Fruit fly (Drosophila melanogaster): Measurements from ENCODE around the gene Pdp1.

The Pdp1 gene

DNA sequence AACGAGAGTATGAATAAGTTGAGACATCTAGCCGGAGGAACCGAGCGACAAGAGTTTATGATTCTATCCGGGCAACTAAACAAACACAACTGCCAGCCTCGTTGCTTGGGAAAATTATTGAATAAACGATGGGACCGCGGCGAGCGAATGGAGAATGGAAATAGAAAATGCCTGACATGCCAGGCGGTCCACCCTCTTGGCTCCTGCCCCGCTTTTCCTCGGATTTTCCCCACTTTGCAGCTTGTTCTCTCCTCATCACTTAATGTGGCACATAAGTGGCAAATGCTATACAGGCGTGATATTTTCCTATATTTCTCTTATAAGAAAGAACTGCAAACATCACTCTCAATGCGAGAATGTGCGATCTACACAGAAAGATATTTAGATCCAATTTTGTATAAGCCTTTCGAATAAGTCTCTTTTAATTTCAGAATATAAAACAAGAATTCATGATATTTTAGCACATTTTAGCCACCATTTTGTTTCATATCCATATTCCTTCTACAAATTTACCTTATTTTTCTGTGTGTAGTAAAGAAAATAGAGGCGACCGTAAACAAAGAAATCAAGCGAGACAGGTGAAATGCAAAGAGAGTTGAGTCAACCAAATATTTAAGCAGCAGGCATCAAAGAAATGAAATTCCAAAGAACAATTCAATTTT, 36.5 kb upstream of the Pdp1 start (continued):
- peak; percentile 70 for TF ChIP-seq Aef1 (GFP tag; IDR thresholded peaks at IDR 0.05)
- TF ChIP-seq CG7271 (tag; optimal IDR thresholded peaks at IDR 0.05), result peak; percentile 65
- peak; percentile 68 for TF ChIP-seq CG11085 (GFP tag; IDR thresholded peaks at IDR 0.05)
- TF ChIP-seq sna (GFP tag; IDR thresholded peaks at IDR 0.05; ENCODE audit: partially characterized antibody), result no peak
- no peak for TF ChIP-seq dan (GFP tag; IDR thresholded peaks at IDR 0.05)
- no peak for TF ChIP-seq unc-4 (GFP tag; IDR thresholded peaks at IDR 0.05; ENCODE audit: partially characterized antibody)
- peak; percentile 91 for TF ChIP-seq CG7839 (tag; optimal IDR thresholded peaks at IDR 0.05)
- peak; percentile 92 for TF ChIP-seq CG2678 (tag; optimal IDR thresholded peaks at IDR 0.05)
- peak; percentile 94 for TF ChIP-seq ci (GFP tag; IDR thresholded peaks at IDR 0.05)
- peak; percentile 72 for TF ChIP-seq Rfx (GFP tag; IDR thresholded peaks at IDR 0.05)
- TF ChIP-seq ken (GFP tag; IDR thresholded peaks at IDR 0.05), result peak; percentile 84
- peak; percentile 77; the same call in 2 of the 3 replicates for TF ChIP-seq CG11695 (GFP tag; IDR thresholded peaks at IDR 0.05)
- TF ChIP-seq TFAM (GFP tag; optimal IDR thresholded peaks at IDR 0.05), result peak; percentile 44
- TF ChIP-seq CG16779 (GFP tag; IDR thresholded peaks at IDR 0.05), result no peak
- peak; percentile 82 for TF ChIP-seq HLH3B (GFP tag; IDR thresholded peaks at IDR 0.05)
- peak; percentile 39 for TF ChIP-seq CG15073 (GFP tag; optimal IDR thresholded peaks at IDR 0.05)
- TF ChIP-seq CrebB (tag; optimal IDR thresholded peaks at IDR 0.05), result peak; percentile 62
- peak; percentile 58 for TF ChIP-seq kay (GFP tag; optimal IDR thresholded peaks at IDR 0.05)
- peak; percentile 63 for TF ChIP-seq Max (GFP tag; optimal IDR thresholded peaks at IDR 0.05)
- no peak for TF ChIP-seq usp (GFP tag; optimal IDR thresholded peaks at IDR 0.05)
- TF ChIP-seq cg (GFP tag; optimal IDR thresholded peaks at IDR 0.05), result no peak
- TF ChIP-seq CG3407 (GFP tag; optimal IDR thresholded peaks at IDR 0.05), result peak; percentile 88
- TF ChIP-seq lmd (GFP tag; IDR thresholded peaks at IDR 0.05), result peak; percentile 88
- peak; percentile 62 for TF ChIP-seq tio (GFP tag; optimal IDR thresholded peaks at IDR 0.05)
- TF ChIP-seq CG6813 (GFP tag; optimal IDR thresholded peaks at IDR 0.05), result peak; percentile 81
- TF ChIP-seq CG1529 (GFP tag; optimal IDR thresholded peaks at IDR 0.05), result peak; percentile 85
- peak; percentile 30; the same call in 1 of the 3 replicates for TF ChIP-seq CG6175 (GFP tag; IDR thresholded peaks at IDR 0.05)
- TF ChIP-seq Tbp (GFP tag; optimal IDR thresholded peaks at IDR 0.05), result no peak
- peak; percentile 64 for TF ChIP-seq pb (GFP tag; optimal IDR thresholded peaks at IDR 0.05)
- peak; percentile 60; the same call in 1 of the 3 replicates for TF ChIP-seq CG2889 (GFP tag; IDR thresholded peaks at IDR 0.05)
- TF ChIP-seq CG32772 (GFP tag; IDR thresholded peaks at IDR 0.05), result peak; percentile 88
- TF ChIP-seq CG6272 (GFP tag; IDR thresholded peaks at IDR 0.05), result peak; percentile 66
- TF ChIP-seq Side (GFP tag; optimal IDR thresholded peaks at IDR 0.05), result peak; percentile 81
- TF ChIP-seq Sry-β (GFP tag; optimal IDR thresholded peaks at IDR 0.05), result peak; percentile 66
- TF ChIP-seq tna (GFP tag; IDR thresholded peaks at IDR 0.05; ENCODE audit: partially characterized antibody), result no peak
- TF ChIP-seq maf-S (GFP tag; optimal IDR thresholded peaks at IDR 0.05), result peak; percentile 67
- peak; percentile 81 for TF ChIP-seq CG3065 (GFP tag; optimal IDR thresholded peaks at IDR 0.05)
- TF ChIP-seq CG14710 (tag; optimal IDR thresholded peaks at IDR 0.05), result peak; percentile 92
- TF ChIP-seq ATbp (GFP tag; optimal IDR thresholded peaks at IDR 0.05), result peak; percentile 86
- TF ChIP-seq CTCF (GFP tag; optimal IDR thresholded peaks at IDR 0.05), result peak; percentile 53
- peak; percentile 65; the same call in 1 of the 2 replicates for TF ChIP-seq CG3847 (GFP tag; IDR thresholded peaks at IDR 0.05)
- peak; percentile 70 for TF ChIP-seq CG14667 (GFP tag; IDR thresholded peaks at IDR 0.05)
- peak; percentile 88 for TF ChIP-seq Ssrp (tag; optimal IDR thresholded peaks at IDR 0.05)
- TF ChIP-seq CG12299 (tag; optimal IDR thresholded peaks at IDR 0.05), result peak; percentile 78
- peak; percentile 43 for TF ChIP-seq run (tag; optimal IDR thresholded peaks at IDR 0.05)
- TF ChIP-seq CG1832 (GFP tag; optimal IDR thresholded peaks at IDR 0.05), result no peak
- TF ChIP-seq Sox100B (GFP tag; optimal IDR thresholded peaks at IDR 0.05), result peak; percentile 85
- peak; percentile 71 for TF ChIP-seq CG1603 (tag; optimal IDR thresholded peaks at IDR 0.05)
- no peak for TF ChIP-seq Optix (GFP tag; IDR thresholded peaks at IDR 0.05)
- TF ChIP-seq CG2120 (GFP tag; optimal IDR thresholded peaks at IDR 0.05), result peak; percentile 84
- TF ChIP-seq CG14014 (GFP tag; IDR thresholded peaks at IDR 0.05), result peak; percentile 77
